Fruit fly (Drosophila melanogaster): ENCODE results near the gene CG18249.

Gene CG18249

DNA sequence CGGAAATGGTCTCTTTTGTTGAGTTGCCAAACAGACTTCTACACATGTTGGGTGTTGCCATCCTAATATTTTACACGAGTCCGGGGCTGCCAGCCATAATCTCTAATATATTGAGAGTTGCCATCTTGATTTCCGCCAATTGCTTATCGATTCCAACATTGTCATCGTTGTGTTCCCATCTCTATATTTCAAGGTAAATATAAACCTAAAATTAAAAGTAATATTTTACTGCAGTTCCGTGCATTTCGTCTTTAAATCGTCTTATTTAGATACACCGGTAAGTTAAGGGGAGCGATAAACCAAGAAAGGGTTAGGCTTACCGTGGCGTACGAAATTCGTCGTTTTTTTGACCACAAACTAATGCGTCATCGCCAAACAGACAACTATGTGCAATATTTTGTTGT is 13.4 kb downstream of the CG18249 start, which contains the start of gene PolI (continued):
- peak; percentile 54; the same call in 1 of the 2 replicates for TF ChIP-seq Bgb (GFP tag; IDR thresholded peaks at IDR 0.05; ENCODE audit: partially characterized antibody)
- no peak; the same call in 1 of the 2 replicates for TF ChIP-seq vvl (GFP tag; IDR thresholded peaks at IDR 0.05)
- TF ChIP-seq her (GFP tag; optimal IDR thresholded peaks at IDR 0.05) = no peak
- no peak for TF ChIP-seq CG8944 (GFP tag; optimal IDR thresholded peaks at IDR 0.05)
- no peak for TF ChIP-seq sima (GFP tag; optimal IDR thresholded peaks at IDR 0.05)
- no peak for TF ChIP-seq HLHmδ (GFP tag; optimal IDR thresholded peaks at IDR 0.05)
- TF ChIP-seq usp (GFP tag; optimal IDR thresholded peaks at IDR 0.05) = no peak
- no peak for TF ChIP-seq ro (GFP tag; IDR thresholded peaks at IDR 0.05)
- TF ChIP-seq dmrt11E (tag; optimal IDR thresholded peaks at IDR 0.05) = no peak
- peak; percentile 37 for TF ChIP-seq Nf-YC (tag; optimal IDR thresholded peaks at IDR 0.05)
- no peak for TF ChIP-seq emc (GFP tag; optimal IDR thresholded peaks at IDR 0.05)
- TF ChIP-seq klu (GFP tag; IDR thresholded peaks at IDR 0.05) = no peak
- no peak for TF ChIP-seq CG18011 (GFP tag; optimal IDR thresholded peaks at IDR 0.05)
- peak; percentile 8 for TF ChIP-seq CG34376 (GFP tag; optimal IDR thresholded peaks at IDR 0.05)
- peak; percentile 70 for TF ChIP-seq kay (GFP tag; optimal IDR thresholded peaks at IDR 0.05)
- TF ChIP-seq so (GFP tag; IDR thresholded peaks at IDR 0.05) = no peak
- no peak for TF ChIP-seq Lpt (GFP tag; optimal IDR thresholded peaks at IDR 0.05)
- TF ChIP-seq Side (GFP tag; optimal IDR thresholded peaks at IDR 0.05) = no peak
- TF ChIP-seq Camta (GFP tag; optimal IDR thresholded peaks at IDR 0.05) = peak; percentile 19
- peak; percentile 81 for TF ChIP-seq Hmr (GFP tag; optimal IDR thresholded peaks at IDR 0.05)
- TF ChIP-seq CG8478 (optimal IDR thresholded peaks at IDR 0.05) = no peak
- no peak for TF ChIP-seq CG2678 (tag; optimal IDR thresholded peaks at IDR 0.05)
- TF ChIP-seq Gsc (GFP tag; IDR thresholded peaks at IDR 0.05) = no peak
- no peak for TF ChIP-seq H2.0 (GFP tag; IDR thresholded peaks at IDR 0.05)
- peak; percentile 88 for TF ChIP-seq MESR4 (GFP tag; optimal IDR thresholded peaks at IDR 0.05)
- TF ChIP-seq unc-4 (GFP tag; IDR thresholded peaks at IDR 0.05; ENCODE audit: partially characterized antibody) = peak; percentile 45; the same call in 1 of the 2 replicates
- no peak for TF ChIP-seq CG9817 (tag; optimal IDR thresholded peaks at IDR 0.05)
- no peak for TF ChIP-seq D19B (GFP tag; optimal IDR thresholded peaks at IDR 0.05)
- TF ChIP-seq ssp (GFP tag; IDR thresholded peaks at IDR 0.05) = no peak
- TF ChIP-seq E2f1 (GFP tag; IDR thresholded peaks at IDR 0.05) = no peak
- peak; percentile 28 for TF ChIP-seq jumu (GFP tag; optimal IDR thresholded peaks at IDR 0.05)
- no peak for TF ChIP-seq gsb (GFP tag; IDR thresholded peaks at IDR 0.05)
- TF ChIP-seq CG4328 (GFP tag; optimal IDR thresholded peaks at IDR 0.05) = peak; percentile 6
- TF ChIP-seq CG31224 (GFP tag; IDR thresholded peaks at IDR 0.05) = no peak
- no peak for TF ChIP-seq lola (GFP tag; optimal IDR thresholded peaks at IDR 0.05)
- TF ChIP-seq CG31388 (GFP tag; optimal IDR thresholded peaks at IDR 0.05) = no peak
- peak; percentile 24 for TF ChIP-seq CG2202 (tag; optimal IDR thresholded peaks at IDR 0.05)
- TF ChIP-seq Lim3 (GFP tag; IDR thresholded peaks at IDR 0.05) = no peak
- peak; percentile 85 for TF ChIP-seq trem (tag; optimal IDR thresholded peaks at IDR 0.05)
- peak; percentile 8 for TF ChIP-seq CG10979 (tag; optimal IDR thresholded peaks at IDR 0.05)
- TF ChIP-seq lab (GFP tag; optimal IDR thresholded peaks at IDR 0.05) = no peak
- TF ChIP-seq CG7357 (GFP tag; IDR thresholded peaks at IDR 0.05) = no peak

DNA sequence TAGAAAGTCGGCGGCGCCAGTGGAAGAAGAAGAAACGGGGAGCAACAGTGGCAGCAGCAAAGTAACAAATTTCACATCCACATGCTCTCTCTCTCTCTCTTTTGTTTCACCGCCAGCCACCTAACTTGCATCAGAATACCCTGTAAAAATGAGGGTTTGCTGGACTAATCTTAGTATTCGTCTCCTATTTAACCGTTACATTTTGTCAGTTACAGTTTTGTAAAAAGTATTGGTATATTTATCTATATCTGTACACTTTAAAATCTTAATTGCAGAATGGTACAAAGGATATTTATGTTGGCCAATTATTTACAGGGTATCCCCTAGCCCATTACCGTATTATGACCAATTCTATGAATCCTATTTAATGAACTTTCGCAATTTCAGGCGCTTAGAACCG is 13.9 kb downstream of the CG18249 start:
- TF ChIP-seq unpg (GFP tag; optimal IDR thresholded peaks at IDR 0.05) (peak; percentile 10), CG9817 (tag; optimal IDR thresholded peaks at IDR 0.05) (no peak), Atf6 (GFP tag; IDR thresholded peaks at IDR 0.05) (no peak), CG15696 (tag; optimal IDR thresholded peaks at IDR 0.05) (peak; percentile 1), Xbp1 (GFP tag; optimal IDR thresholded peaks at IDR 0.05) (peak; percentile 35), CG1792 (GFP tag; optimal IDR thresholded peaks at IDR 0.05) (no peak), CG6175 (GFP tag; IDR thresholded peaks at IDR 0.05) (no peak), chif (GFP tag; optimal IDR thresholded peaks at IDR 0.05) (peak in 1 of 2 experiments; percentile 48), CG7372 (GFP tag; IDR thresholded peaks at IDR 0.05) (no peak), az2 (GFP tag; optimal IDR thresholded peaks at IDR 0.05) (peak; percentile 40), CG7839 (tag; optimal IDR thresholded peaks at IDR 0.05) (no peak), CG17829 (tag; optimal IDR thresholded peaks at IDR 0.05) (no peak), Xrp1 (GFP tag; IDR thresholded peaks at IDR 0.05) (peak; percentile 57; the same call in 1 of the 2 replicates), da (GFP tag; optimal IDR thresholded peaks at IDR 0.05) (no peak)
